Worm (Caenorhabditis elegans) whole organism, early embryonic: ENCODE results near the gene BE10.5.

Experiments used
- B0310.2 ChIP-seq: sonication (generic microtip); optimal IDR thresholded peaks from 2 replicates; lab custom pipeline; 2016; ENCODE audit warnings: mild to moderate bottlenecking, missing genetic modification characterization, missing compliant biosample characterization
- F13C5.2 ChIP-seq: sonication (generic microtip); optimal IDR thresholded peaks from 2 replicates; lab custom pipeline; 2017; ENCODE audit warnings: mild to moderate bottlenecking, missing genetic modification characterization, inconsistent platforms, missing compliant biosample characterization
- aly-1 ChIP-seq: sonication (generic microtip); optimal IDR thresholded peaks from 2 replicates; lab custom pipeline; 2016; ENCODE audit warnings: missing genetic modification characterization, missing compliant biosample characterization
- ama-1 ChIP-seq: fragments of 150-350 bp; optimal IDR thresholded peaks from 2 replicates; lab custom pipeline; 2014
- ceh-13 ChIP-seq: fragments of 200-800 bp; sonication (Bioruptor generic); optimal IDR thresholded peaks from 2 replicates; lab custom pipeline; 2018; ENCODE audit warnings: mild to moderate bottlenecking, missing genetic modification characterization, missing compliant biosample characterization
- ceh-36 ChIP-seq: sonication (generic microtip); optimal IDR thresholded peaks from 2 replicates; lab custom pipeline; 2016; ENCODE audit warnings: missing genetic modification characterization, inconsistent platforms, missing compliant biosample characterization
- ets-7 ChIP-seq: sonication (generic microtip); optimal IDR thresholded peaks from 2 replicates; lab custom pipeline; 2016; ENCODE audit warnings: missing genotype, missing genetic modification characterization, missing compliant biosample characterization
- flt-1 ChIP-seq: fragments of 200-800 bp; sonication (Bioruptor generic); IDR thresholded peaks from 2 replicates; pipeline ENCODE4 v1.3.6; 2022; ENCODE audit warnings: missing genetic modification characterization, missing compliant biosample characterization
- hmbx-1 ChIP-seq: sonication (generic microtip); optimal IDR thresholded peaks from 2 replicates; lab custom pipeline; 2016; ENCODE audit warnings: mild to moderate bottlenecking, missing genetic modification characterization, missing compliant biosample characterization
- hmg-4 ChIP-seq: fragments of 200-800 bp; sonication (Bioruptor generic); optimal IDR thresholded peaks from 2 replicates; lab custom pipeline; 2018; ENCODE audit warnings: mild to moderate bottlenecking, missing genetic modification characterization, missing compliant biosample characterization
- hnd-1 ChIP-seq: sonication (generic microtip); optimal IDR thresholded peaks from 2 replicates; lab custom pipeline; 2016; ENCODE audit warnings: missing genetic modification characterization, missing compliant biosample characterization
- pes-1 ChIP-seq: fragments of 200-800 bp; sonication (Bioruptor generic); IDR thresholded peaks from 2 replicates; pipeline ENCODE4 v1.3.6; 2022; ENCODE audit warnings: missing genetic modification reagents, missing genetic modification characterization, missing compliant biosample characterization
- scrt-1 ChIP-seq: fragments of 200-800 bp; sonication (Bioruptor generic); IDR thresholded peaks from 2 replicates; pipeline ENCODE4 v1.3.6; 2022; ENCODE audit warnings: missing genetic modification characterization, missing compliant biosample characterization
- sea-1 ChIP-seq: fragments of 200-800 bp; sonication (Bioruptor generic); conservative IDR thresholded peaks from 2 replicates; pipeline ENCODE4 v1.3.6; 2022; ENCODE audit warnings: missing genetic modification characterization, missing compliant biosample characterization
- tbx-11 ChIP-seq: fragments of 200-800 bp; sonication (Bioruptor generic); IDR thresholded peaks from 2 replicates; pipeline ENCODE4 v1.3.6; 2022; ENCODE audit warnings: missing genetic modification characterization, missing compliant biosample characterization
- tbx-37 ChIP-seq: fragments of 200-800 bp; sonication (Bioruptor generic); conservative IDR thresholded peaks from 2 replicates; pipeline ENCODE4 v1.3.6; 2022; ENCODE audit warnings: missing genetic modification reagents, missing genetic modification characterization, missing compliant biosample characterization
- tra-4 ChIP-seq: sonication (generic microtip); optimal IDR thresholded peaks from 2 replicates; lab custom pipeline; 2017; ENCODE audit warnings: missing genetic modification characterization, missing compliant biosample characterization

BE10.5 gene

DNA sequence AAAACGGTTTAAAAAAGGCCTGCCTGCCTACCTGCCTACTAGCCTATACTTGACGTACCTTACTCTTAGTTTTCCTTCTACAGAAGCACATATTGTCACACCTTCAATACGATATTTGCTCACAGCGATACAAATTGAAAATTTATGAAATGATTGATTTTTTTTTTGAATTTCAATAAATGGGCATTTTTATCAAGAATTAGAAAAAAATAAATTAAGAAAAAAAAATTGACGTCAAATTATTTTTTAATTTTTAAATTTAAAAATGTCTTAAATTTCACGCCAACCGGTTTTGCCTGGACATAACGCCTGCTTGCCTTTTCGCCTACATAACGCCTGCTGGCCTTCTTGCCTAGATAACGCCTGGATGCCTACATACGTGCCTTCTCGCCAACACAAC is at the start of gene BE10.5:
Gene BE10.5 (minus strand): TSS at position 101 of the 400 bp plus-strand sequence.
- no peak for TF ChIP-seq flt-1 (GFP tag; lab: Robert Waterston, UW)
- no peak for TF ChIP-seq ama-1
- TF ChIP-seq ceh-36 (tag; lab: Kevin White, UChicago), result no peak
- no peak for TF ChIP-seq B0310.2
- TF ChIP-seq ceh-13 (GFP tag; lab: Kevin White, UChicago), result no peak
- TF ChIP-seq hnd-1 (tag; lab: Kevin White, UChicago), result no peak
- no peak for TF ChIP-seq scrt-1 (GFP tag; lab: Robert Waterston, UW)
- TF ChIP-seq aly-1 (tag; lab: Kevin White, UChicago), result no peak
- no peak for TF ChIP-seq ets-7
- TF ChIP-seq tbx-11 (GFP tag; lab: Robert Waterston, UW), result no peak
- TF ChIP-seq tra-4 (tag; lab: Kevin White, UChicago), result no peak
- TF ChIP-seq hmbx-1, result no peak
- no peak for TF ChIP-seq sea-1 (GFP tag; lab: Robert Waterston, UW)
- no peak for TF ChIP-seq pes-1 (GFP tag; lab: Robert Waterston, UW)
- TF ChIP-seq F13C5.2 (tag; lab: Kevin White, UChicago), result no peak
- TF ChIP-seq tbx-37 (GFP tag; lab: Robert Waterston, UW), result no peak
- TF ChIP-seq hmg-4 (GFP tag; lab: Kevin White, UChicago), result no peak

DNA sequence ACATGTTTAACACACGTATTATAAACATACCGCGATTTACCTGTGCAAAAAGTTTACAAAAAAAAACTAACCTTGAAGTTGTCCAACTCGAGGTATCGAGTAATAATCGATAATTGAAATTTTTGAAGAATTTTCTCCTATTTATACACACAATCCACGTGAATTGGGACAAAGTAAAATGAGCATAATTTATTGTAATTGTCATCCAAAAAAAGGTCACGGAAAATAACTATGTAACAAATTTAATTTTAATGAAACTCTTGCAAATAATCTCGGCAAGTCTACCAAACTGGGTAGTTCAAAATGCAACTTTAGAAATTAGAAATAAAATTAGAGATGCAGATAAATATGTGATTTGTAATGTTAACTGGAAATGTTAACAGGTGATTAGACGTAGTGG is 48.8 kb upstream of the BE10.5 start, which contains the start of gene Y37D8A.5:
Gene Y37D8A.5 (minus strand): TSS at position 101 of the 400 bp plus-strand sequence.
- TF ChIP-seq ets-7 (no peak), tbx-37 (GFP tag; lab: Robert Waterston, UW) (no peak), scrt-1 (GFP tag; lab: Robert Waterston, UW) (no peak), aly-1 (tag; lab: Kevin White, UChicago) (no peak), ceh-36 (tag; lab: Kevin White, UChicago) (no peak), B0310.2 (no peak), sea-1 (GFP tag; lab: Robert Waterston, UW) (no peak), hmbx-1 (no peak), F13C5.2 (tag; lab: Kevin White, UChicago) (no peak), ceh-13 (GFP tag; lab: Kevin White, UChicago) (no peak), tra-4 (tag; lab: Kevin White, UChicago) (no peak), hnd-1 (tag; lab: Kevin White, UChicago) (no peak), tbx-11 (GFP tag; lab: Robert Waterston, UW) (no peak), flt-1 (GFP tag; lab: Robert Waterston, UW) (no peak), ama-1 (no peak), hmg-4 (GFP tag; lab: Kevin White, UChicago) (no peak)

DNA sequence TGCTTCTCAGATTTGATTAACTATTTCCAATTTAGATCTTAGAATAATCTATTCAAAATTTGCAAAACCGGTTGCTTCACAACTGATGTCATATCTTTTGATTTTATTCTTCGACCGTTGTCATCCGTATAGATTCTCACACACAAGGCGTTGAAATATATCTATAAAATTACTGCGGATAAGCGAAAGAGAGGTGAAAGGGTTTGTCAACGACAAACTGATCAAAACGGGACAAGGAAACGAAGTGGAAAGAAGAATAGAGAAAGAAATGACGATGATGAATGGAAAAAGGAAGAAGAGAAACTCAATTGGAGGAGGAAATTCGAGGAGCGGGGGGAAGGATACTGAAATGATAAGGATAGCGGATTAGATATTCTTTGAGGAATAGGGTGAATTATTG is 44.4 kb upstream of the BE10.5 start:
- TF ChIP-seq F13C5.2 (tag; lab: Kevin White, UChicago) (no peak), hnd-1 (tag; lab: Kevin White, UChicago) (no peak), tbx-37 (GFP tag; lab: Robert Waterston, UW) (no peak), tra-4 (tag; lab: Kevin White, UChicago) (no peak), aly-1 (tag; lab: Kevin White, UChicago) (no peak), hmg-4 (GFP tag; lab: Kevin White, UChicago) (no peak), ceh-36 (tag; lab: Kevin White, UChicago) (no peak), sea-1 (GFP tag; lab: Robert Waterston, UW) (no peak), pes-1 (GFP tag; lab: Robert Waterston, UW) (no peak), scrt-1 (GFP tag; lab: Robert Waterston, UW) (no peak), flt-1 (GFP tag; lab: Robert Waterston, UW) (no peak), ama-1 (no peak), ets-7 (no peak), B0310.2 (no peak), tbx-11 (GFP tag; lab: Robert Waterston, UW) (no peak), ceh-13 (GFP tag; lab: Kevin White, UChicago) (no peak)

DNA sequence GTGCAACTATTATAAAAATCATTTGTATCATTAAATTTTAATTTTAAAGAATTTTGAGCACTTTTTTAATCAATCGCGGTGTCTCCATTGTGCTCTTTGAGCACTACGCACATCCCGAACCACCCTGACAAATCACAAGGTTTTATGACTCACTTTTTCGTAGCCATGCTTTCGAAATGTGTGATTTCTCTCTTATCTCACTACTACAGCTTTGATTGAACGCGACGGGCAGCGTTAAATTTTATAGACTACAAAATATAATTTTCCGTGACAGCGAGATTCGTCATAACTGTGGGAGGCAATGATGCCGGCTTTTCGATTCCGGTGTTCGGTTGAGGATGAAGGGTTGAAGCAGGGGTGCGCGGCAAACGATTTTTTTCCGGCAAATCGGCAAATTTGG is 43.1 kb upstream of the BE10.5 start:
- TF ChIP-seq tra-4 (tag; lab: Kevin White, UChicago) (no peak), tbx-11 (GFP tag; lab: Robert Waterston, UW) (no peak), hmg-4 (GFP tag; lab: Kevin White, UChicago) (no peak), F13C5.2 (tag; lab: Kevin White, UChicago) (no peak)

DNA sequence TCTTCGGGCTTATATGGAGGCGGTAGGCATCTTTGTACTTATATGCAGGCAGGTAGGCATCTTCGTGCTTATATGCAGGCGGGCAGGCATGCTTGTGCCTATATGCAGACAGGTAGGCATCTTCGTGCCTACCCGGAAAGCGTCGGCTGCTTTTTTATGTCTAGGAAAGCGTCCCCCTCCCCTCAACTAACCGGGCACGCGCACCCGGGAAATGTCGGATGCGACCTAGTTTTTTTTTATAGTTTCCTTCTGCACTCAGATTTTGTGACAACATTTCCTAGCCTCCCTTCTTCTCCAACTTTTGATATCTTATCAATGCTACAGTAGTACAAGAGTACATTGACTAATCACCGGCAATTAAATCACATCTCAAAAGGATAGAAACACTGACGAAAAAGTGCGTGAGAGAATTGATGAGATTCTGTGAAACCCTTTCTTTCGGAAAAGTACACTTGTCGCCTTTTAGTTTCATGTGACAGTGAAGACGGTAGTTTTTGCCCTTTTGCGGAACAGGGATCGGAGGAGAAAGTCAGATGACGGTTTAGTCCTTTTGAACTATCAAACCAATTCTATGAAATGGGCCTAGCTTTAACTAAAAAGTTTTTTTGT is 42.5 kb upstream of the BE10.5 start:
- TF ChIP-seq ama-1, result no peak
- no peak for TF ChIP-seq F13C5.2 (tag; lab: Kevin White, UChicago)
- TF ChIP-seq ceh-13 (GFP tag; lab: Kevin White, UChicago), result no peak

DNA sequence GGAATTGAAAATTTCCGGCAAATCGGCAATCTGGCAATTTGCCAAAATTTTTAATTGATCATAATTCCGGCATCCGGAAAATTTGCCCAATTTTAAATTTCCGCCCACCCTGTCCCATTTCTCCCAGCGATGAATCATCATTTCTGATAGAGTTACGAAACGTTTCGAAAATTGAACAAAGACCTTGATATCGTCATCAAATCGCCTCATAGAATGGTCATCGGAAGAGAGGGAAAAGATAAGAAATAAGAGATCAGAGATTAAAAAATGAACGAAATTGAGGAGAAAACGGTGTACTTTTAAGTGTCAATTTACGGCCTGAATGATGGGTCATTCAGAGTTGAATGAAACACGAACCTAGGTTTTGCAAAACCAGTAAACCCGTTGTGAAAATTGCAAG is 41.0 kb upstream of the BE10.5 start:
- TF ChIP-seq flt-1 (GFP tag; lab: Robert Waterston, UW) (no peak), aly-1 (tag; lab: Kevin White, UChicago) (no peak)

DNA sequence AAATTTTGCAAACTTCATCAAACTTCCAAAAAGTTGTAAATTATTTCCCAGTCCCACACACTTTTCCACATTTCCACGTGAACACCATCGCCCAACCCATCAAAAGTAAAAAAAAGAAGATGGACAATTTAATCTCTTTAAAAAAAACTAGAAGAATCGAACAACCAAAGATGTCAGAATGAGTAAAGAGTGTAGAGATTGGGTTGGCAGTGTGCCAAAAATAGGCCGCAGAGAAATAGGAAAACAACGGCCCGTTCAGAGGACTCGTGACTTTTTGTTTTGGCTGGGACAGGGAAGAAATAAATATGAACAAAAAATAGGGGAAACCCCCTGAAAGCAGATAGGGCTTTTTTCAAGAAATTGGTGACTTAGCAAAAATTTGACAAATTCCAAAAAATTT is 36.2 kb upstream of the BE10.5 start:
- no peak for TF ChIP-seq hmg-4 (GFP tag; lab: Kevin White, UChicago)
- TF ChIP-seq tbx-37 (GFP tag; lab: Robert Waterston, UW), result no peak
- no peak for TF ChIP-seq hnd-1 (tag; lab: Kevin White, UChicago)
- no peak for TF ChIP-seq ama-1
- no peak for TF ChIP-seq tbx-11 (GFP tag; lab: Robert Waterston, UW)
- no peak for TF ChIP-seq B0310.2
- TF ChIP-seq sea-1 (GFP tag; lab: Robert Waterston, UW), result no peak
- no peak for TF ChIP-seq aly-1 (tag; lab: Kevin White, UChicago)
- TF ChIP-seq ets-7, result no peak
- TF ChIP-seq ceh-36 (tag; lab: Kevin White, UChicago), result no peak
- no peak for TF ChIP-seq ceh-13 (GFP tag; lab: Kevin White, UChicago)
- no peak for TF ChIP-seq F13C5.2 (tag; lab: Kevin White, UChicago)
- no peak for TF ChIP-seq pes-1 (GFP tag; lab: Robert Waterston, UW)
- TF ChIP-seq tra-4 (tag; lab: Kevin White, UChicago), result no peak
- TF ChIP-seq scrt-1 (GFP tag; lab: Robert Waterston, UW), result no peak
- no peak for TF ChIP-seq hmbx-1
- no peak for TF ChIP-seq flt-1 (GFP tag; lab: Robert Waterston, UW)
